Fruit fly (Drosophila melanogaster) whole organism, pupa: ENCODE measurements around the gene CG14718.
A peak's percentile ranks its signal among the peaks of the same experiment; 100 is the strongest.

Experiments
- CG10348 ChIP-seq: fragments of 200-800 bp; sonication (Bioruptor generic); IDR thresholded peaks from 2 replicates; pipeline ENCODE4 v1.3.6; 2022; ENCODE audit warnings: missing biosample characterization, missing genetic modification characterization
- CG12605 ChIP-seq: fragments of 200-800 bp; sonication (Bioruptor generic); IDR thresholded peaks from 2 replicates; pipeline ENCODE4 v1.3.6; 2022; ENCODE audit warnings: missing biosample characterization, missing genetic modification characterization
- CG13204 ChIP-seq: fragments of 200-800 bp; sonication (Bioruptor generic); optimal IDR thresholded peaks from 2 replicates; lab custom pipeline; 2018; ENCODE audit warnings: missing biosample characterization, mild to moderate bottlenecking, missing genetic modification characterization, moderate library complexity
- CG14655 ChIP-seq: fragments of 200-800 bp; sonication (Bioruptor generic); optimal IDR thresholded peaks from 3 replicates; lab custom pipeline; 2017; ENCODE audit warnings: mild to moderate bottlenecking, missing biosample characterization, missing genetic modification reagents, missing genetic modification characterization
- CG15710 ChIP-seq: fragments of 200-800 bp; sonication (Bioruptor generic); optimal IDR thresholded peaks from 2 replicates; lab custom pipeline; 2018; ENCODE audit warnings: missing biosample characterization, mild to moderate bottlenecking, missing genetic modification characterization, moderate library complexity
- CG34367 ChIP-seq: fragments of 200-800 bp; sonication (Bioruptor generic); optimal IDR thresholded peaks from 2 replicates; lab custom pipeline; 2018; ENCODE audit warnings: missing biosample characterization, mild to moderate bottlenecking, missing genetic modification characterization
- CG8159 ChIP-seq: fragments of 200-800 bp; sonication (Bioruptor generic); optimal IDR thresholded peaks from 3 replicates; lab custom pipeline; 2018; ENCODE audit warnings: missing biosample characterization, mild to moderate bottlenecking, missing genetic modification characterization, moderate library complexity
- CG8301 ChIP-seq: fragments of 200-800 bp; sonication (Bioruptor generic); optimal IDR thresholded peaks from 2 replicates; lab custom pipeline; 2018; ENCODE audit warnings: missing biosample characterization, mild to moderate bottlenecking, missing genetic modification characterization
- D1 ChIP-seq: fragments of 200-800 bp; sonication (Bioruptor generic); optimal IDR thresholded peaks from 2 replicates; lab custom pipeline; 2018; ENCODE audit warnings: missing biosample characterization, mild to moderate bottlenecking, missing genetic modification characterization, moderate library complexity
- Pif1A ChIP-seq: fragments of 200-800 bp; sonication (Bioruptor generic); optimal IDR thresholded peaks from 3 replicates; lab custom pipeline; 2016; ENCODE audit warnings: missing biosample characterization, missing genetic modification characterization
- gl ChIP-seq: fragments of 200-800 bp; sonication (Bioruptor generic); optimal IDR thresholded peaks from 2 replicates; lab custom pipeline; 2018; ENCODE audit warnings: missing biosample characterization, mild to moderate bottlenecking, missing genetic modification characterization
- rn ChIP-seq: fragments of 200-800 bp; sonication (Bioruptor generic); IDR thresholded peaks from 2 replicates; pipeline ENCODE4 v1.3.6; 2022; ENCODE audit warnings: missing biosample characterization, missing genetic modification characterization

DNA sequence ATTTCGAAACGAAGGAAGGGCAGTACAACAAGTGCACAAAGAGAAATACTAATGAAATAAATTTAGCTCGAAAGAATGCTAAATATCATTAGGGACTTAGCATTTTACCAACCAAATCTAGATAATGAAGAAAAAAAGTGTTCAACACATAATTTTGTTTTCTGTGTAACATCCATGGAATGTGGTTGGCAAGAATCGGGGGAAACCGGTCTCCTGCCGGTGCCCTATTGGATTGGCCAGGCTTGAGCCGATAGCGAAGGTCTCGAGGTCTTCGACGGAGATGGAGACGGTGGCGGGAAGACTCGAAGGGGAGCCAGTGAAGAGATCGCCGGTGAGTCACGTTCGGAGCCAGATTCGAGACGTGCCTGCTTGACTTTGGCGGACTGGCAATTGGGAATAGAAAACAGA is 42.6 kb upstream of the CG14718 start:
- TF ChIP-seq CG14655 (GFP tag; lab: Kevin White, UChicago) (peak; percentile 80), CG10348 (no peak), CG15710 (tag; lab: Kevin White, UChicago) (peak; percentile 85), CG34367 (peak; percentile 81), rn (GFP tag; lab: Robert Waterston, UW) (peak; percentile 41; the same call in 1 of the 2 replicates), CG13204 (GFP tag; lab: Kevin White, UChicago) (peak; percentile 74), Pif1A (GFP tag; lab: Kevin White, UChicago) (peak; percentile 83), gl (peak; percentile 76), CG12605 (peak; percentile 56; the same call in 1 of the 2 replicates), D1 (peak; percentile 25), CG8159 (tag; lab: Kevin White, UChicago) (peak; percentile 87), CG8301 (tag; lab: Kevin White, UChicago) (peak; percentile 78)
